Worm (Caenorhabditis elegans) whole organism, young adult: ENCODE measurements around the gene K08E3.2.

Experiments
- F49E8.2 ChIP-seq: sonication (generic microtip); optimal IDR thresholded peaks from 3 replicates; lab custom pipeline; 2017; ENCODE audit warnings: missing genetic modification characterization, mild to moderate bottlenecking, missing compliant biosample characterization, antibody characterized with exemption, moderate library complexity; ENCODE audit not compliant: insufficient read depth
- F57A8.1 ChIP-seq: fragments of 200-800 bp; sonication (Bioruptor generic); optimal IDR thresholded peaks from 2 replicates; lab custom pipeline; 2018; ENCODE audit warnings: mild to moderate bottlenecking, missing genetic modification characterization, moderate library complexity, missing compliant biosample characterization
- T26A5.8 ChIP-seq: sonication (generic microtip); optimal IDR thresholded peaks from 2 replicates; lab custom pipeline; 2016; ENCODE audit warnings: missing genetic modification characterization, missing compliant biosample characterization
- atf-7 ChIP-seq: sonication (generic microtip); optimal IDR thresholded peaks from 2 replicates; lab custom pipeline; 2017; ENCODE audit warnings: mild to moderate bottlenecking, missing genetic modification characterization, missing compliant biosample characterization
- efl-1 ChIP-seq: fragments of 150-350 bp; optimal IDR thresholded peaks from 2 replicates; lab custom pipeline; 2014; ENCODE audit warnings: missing biosample characterization, missing genetic modification reagents, missing genetic modification characterization
- hrde-1 ChIP-seq: sonication (generic microtip); optimal IDR thresholded peaks from 2 replicates; lab custom pipeline; 2016; ENCODE audit warnings: missing genetic modification characterization, mild to moderate bottlenecking, missing compliant biosample characterization, moderate library complexity, missing genotype, missing genetic modification reagents, borderline replicate concordance
- lag-1 ChIP-seq: fragments of 200-800 bp; sonication (Bioruptor generic); IDR thresholded peaks from 2 replicates; pipeline ENCODE4 v1.3.6; 2022; ENCODE audit warnings: missing genetic modification reagents, missing genetic modification characterization, missing compliant biosample characterization
- sdz-38 ChIP-seq: sonication (generic microtip); optimal IDR thresholded peaks from 2 replicates; lab custom pipeline; 2016; ENCODE audit warnings: missing genotype, missing genetic modification characterization, missing compliant biosample characterization
- tbp1 ChIP-seq: fragments of 200-800 bp; sonication (Bioruptor generic); optimal IDR thresholded peaks from 2 replicates; lab custom pipeline; 2018; ENCODE audit warnings: mild to moderate bottlenecking, missing genetic modification characterization, missing compliant biosample characterization
- unc-62 ChIP-seq: fragments of 150-350 bp; optimal IDR thresholded peaks from 2 replicates; lab custom pipeline; 2014; ENCODE audit warnings: missing biosample characterization, missing genetic modification reagents, missing genetic modification characterization
- ztf-25 ChIP-seq: fragments of 200-800 bp; sonication (Bioruptor generic); IDR thresholded peaks from 2 replicates; pipeline ENCODE4 v1.3.6; 2022; ENCODE audit warnings: missing genetic modification reagents, missing genetic modification characterization, missing compliant biosample characterization

ce11 chrIII:13719247-13719758, 29.2 kb downstream of the K08E3.2 start:
- TF ChIP-seq F49E8.2 (no peak), efl-1 (GFP tag; lab: Kevin White, UChicago) (no peak), hrde-1 (tag; lab: Kevin White, UChicago) (no peak), lag-1 (GFP tag; lab: Robert Waterston, UW) (no peak), ztf-25 (GFP tag; lab: Robert Waterston, UW) (no peak), T26A5.8 (tag; lab: Kevin White, UChicago) (no peak), atf-7 (no peak), unc-62 (GFP tag; lab: Kevin White, UChicago) (no peak), sdz-38 (tag; lab: Kevin White, UChicago) (no peak), tbp1 (GFP tag; lab: Kevin White, UChicago) (no peak), F57A8.1 (GFP tag; lab: Kevin White, UChicago) (no peak)
